Worm (Caenorhabditis elegans) whole organism, L1 larva: ENCODE results near the gene W04B5.6.

Experiments used
- alr-1 ChIP-seq: fragments of 200-800 bp; sonication (Bioruptor generic); optimal IDR thresholded peaks from 2 replicates; lab custom pipeline; 2018; ENCODE audit warnings: borderline replicate concordance, mild to moderate bottlenecking, missing genetic modification characterization, missing compliant biosample characterization
- ama-1 ChIP-seq: fragments of 150-350 bp; optimal IDR thresholded peaks from 2 replicates; lab custom pipeline; 2014
- egl-27 ChIP-seq, 2 experiments: fragments of 150-350 bp in 1 of 2; sonication (generic microtip); optimal IDR thresholded peaks; 3 replicates each; lab custom pipeline; 2017 to 2018; ENCODE audit warnings: missing biosample characterization in 2 of 2, missing genetic modification characterization in 2 of 2, missing genetic modification reagents in 2 of 2
- lin-15B ChIP-seq: fragments of 150-350 bp; sonication (generic microtip); optimal IDR thresholded peaks from 3 replicates; lab custom pipeline; 2014; ENCODE audit warnings: missing biosample characterization, missing genetic modification characterization
- mep-1 ChIP-seq: fragments of 150-350 bp; optimal IDR thresholded peaks from 2 replicates; lab custom pipeline; 2014; ENCODE audit warnings: missing biosample characterization, missing genetic modification characterization
- nhr-19 ChIP-seq: fragments of 200-800 bp; sonication (Bioruptor generic); conservative IDR thresholded peaks from 2 replicates; pipeline ENCODE4 v1.3.6; 2022; ENCODE audit warnings: missing genetic modification characterization, missing compliant biosample characterization
- rnt-1 ChIP-seq: sonication (generic microtip); optimal IDR thresholded peaks from 2 replicates; lab custom pipeline; 2016; ENCODE audit warnings: mild to moderate bottlenecking, missing genetic modification characterization, moderate library complexity, missing compliant biosample characterization
- snpc-4 ChIP-seq: fragments of 150-350 bp; optimal IDR thresholded peaks from 2 replicates; lab custom pipeline; 2014; ENCODE audit warnings: missing biosample characterization, missing genetic modification characterization
- sox-4 ChIP-seq: sonication (generic microtip); optimal IDR thresholded peaks from 2 replicates; lab custom pipeline; 2016; ENCODE audit warnings: missing genetic modification characterization, missing compliant biosample characterization
- unc-62 ChIP-seq: fragments of 150-350 bp; optimal IDR thresholded peaks from 2 replicates; lab custom pipeline; 2014; ENCODE audit warnings: missing biosample characterization, missing genetic modification reagents, missing genetic modification characterization

ce11 chrIII:2445574-2446259 lies 10.4 kb upstream of the W04B5.6 start, which contains the start of the genes E02H9.7 and klo-2:
- TF ChIP-seq sox-4 (tag; lab: Kevin White, UChicago) = no peak
- TF ChIP-seq alr-1 (tag; lab: Kevin White, UChicago) = no peak
- TF ChIP-seq nhr-19 (GFP tag; lab: Robert Waterston, UW) = no peak
- TF ChIP-seq mep-1 (tag; lab: Kevin White, UChicago) = no peak
- no peak for TF ChIP-seq lin-15B (tag; lab: Kevin White, UChicago)
- TF ChIP-seq ama-1 (lab: Kevin White, UChicago) = no peak
- TF ChIP-seq egl-27 (tag; optimal IDR thresholded peaks at IDR 0.05; lab: Kevin White, UChicago) = no peak
- no peak for TF ChIP-seq snpc-4 (tag; lab: Kevin White, UChicago)
- no peak for TF ChIP-seq unc-62 (GFP tag; lab: Kevin White, UChicago)
- TF ChIP-seq rnt-1 = no peak
